Worm (Caenorhabditis elegans): ENCODE measurements around the gene abhd-3.2.

abhd-3.2 gene

ce11 chrX:926125-926524 lies 51.7 kb downstream of the abhd-3.2 start (continued):
- TF ChIP-seq rec-8 (tag; optimal IDR thresholded peaks at IDR 0.05), result no peak
- no peak for TF ChIP-seq ceh-100 (GFP tag; IDR thresholded peaks at IDR 0.05)
- TF ChIP-seq mel-28 (tag; optimal IDR thresholded peaks at IDR 0.05; ENCODE audit: borderline replicate concordance), result no peak
- no peak for TF ChIP-seq F33H1.4 (GFP tag; IDR thresholded peaks at IDR 0.05)
- TF ChIP-seq mes-4 (tag; optimal IDR thresholded peaks at IDR 0.05), result no peak
- TF ChIP-seq Y67H2A.10 (GFP tag; conservative IDR thresholded peaks at IDR 0.05), result no peak
- no peak for TF ChIP-seq K11D2.4 (GFP tag; IDR thresholded peaks at IDR 0.05)
- TF ChIP-seq F39B2.1 (GFP tag; IDR thresholded peaks at IDR 0.05), result no peak

All from whole organism, young adult.